Worm (Caenorhabditis elegans) whole organism, L4 larva: Measurements from ENCODE around the gene T19B10.12.

Experiments used
- F44E2.7 ChIP-seq: fragments of 200-800 bp; sonication (Bioruptor generic); IDR thresholded peaks from 2 replicates; pipeline ENCODE4 v2.1.2; 2022; ENCODE audit warnings: missing genetic modification characterization, missing compliant biosample characterization
- T26A8.4 ChIP-seq: fragments of 200-800 bp; sonication (Bioruptor generic); IDR thresholded peaks from 2 replicates; pipeline ENCODE4 v1.3.6; 2022; ENCODE audit warnings: missing genetic modification characterization, missing compliant biosample characterization
- Y105C5A.15 ChIP-seq: fragments of 200-800 bp; sonication (Bioruptor generic); IDR thresholded peaks from 2 replicates; pipeline ENCODE4 v1.3.6; 2022; ENCODE audit warnings: missing genetic modification characterization, missing compliant biosample characterization
- Y75B8A.6 ChIP-seq: fragments of 200-800 bp; sonication (Bioruptor generic); IDR thresholded peaks from 2 replicates; pipeline ENCODE4 v1.3.6; 2022; ENCODE audit warnings: missing genetic modification reagents, missing genetic modification characterization, missing compliant biosample characterization
- aha-1 ChIP-seq: fragments of 150-350 bp; peaks from one replicate; lab custom pipeline; 2014; ENCODE audit warnings: missing biosample characterization, missing genetic modification characterization
- aly-2 ChIP-seq: sonication (generic microtip); optimal IDR thresholded peaks from 2 replicates; lab custom pipeline; 2018; ENCODE audit warnings: missing biosample characterization, missing genetic modification characterization
- ama-1 ChIP-seq: fragments of 150-350 bp; optimal IDR thresholded peaks from 2 replicates; lab custom pipeline; 2014; ENCODE audit warnings: inconsistent platforms, mixed read lengths
- attf-4 ChIP-seq: sonication (generic microtip); optimal IDR thresholded peaks from 3 replicates; lab custom pipeline; 2017; ENCODE audit warnings: missing biosample characterization, missing genetic modification characterization
- ceh-28 ChIP-seq: fragments of 150-350 bp; optimal IDR thresholded peaks from 2 replicates; lab custom pipeline; 2014; ENCODE audit warnings: missing biosample characterization, missing genetic modification reagents, missing genetic modification characterization
- ceh-62 ChIP-seq: sonication (generic microtip); optimal IDR thresholded peaks from 2 replicates; lab custom pipeline; 2017; ENCODE audit warnings: missing biosample characterization, missing genetic modification characterization
- daf-12 ChIP-seq: fragments of 150-350 bp; optimal IDR thresholded peaks from 2 replicates; lab custom pipeline; 2014; ENCODE audit warnings: missing biosample characterization, missing genetic modification reagents, missing genetic modification characterization
- daf-16 ChIP-seq, 3 experiments: sonication (generic microtip); optimal IDR thresholded peaks; 2 replicates each; lab custom pipeline; 2016 to 2017; ENCODE audit warnings: missing genetic modification characterization in 3 of 3, missing genetic modification reagents in 3 of 3, mild to moderate bottlenecking in 2 of 3, missing compliant biosample characterization in 2 of 3, missing biosample characterization in 1 of 3, moderate library complexity in 1 of 3
- dmd-6 ChIP-seq: fragments of 200-800 bp; sonication (Bioruptor generic); IDR thresholded peaks from 2 replicates; pipeline ENCODE4 v1.3.6; 2022; ENCODE audit warnings: missing genetic modification reagents, missing genetic modification characterization, missing compliant biosample characterization
- dve-1 ChIP-seq: sonication (generic microtip); optimal IDR thresholded peaks from 2 replicates; lab custom pipeline; 2017; ENCODE audit warnings: antibody characterized with exemption, mild to moderate bottlenecking, missing genetic modification characterization, missing compliant biosample characterization; ENCODE audit not compliant: insufficient read depth
- gei-8 ChIP-seq: fragments of 200-800 bp; sonication (Bioruptor generic); optimal IDR thresholded peaks from 2 replicates; lab custom pipeline; 2018; ENCODE audit warnings: mild to moderate bottlenecking, missing genetic modification characterization, missing compliant biosample characterization
- hlh-11 ChIP-seq: fragments of 200-800 bp; sonication (Bioruptor generic); optimal IDR thresholded peaks from 2 replicates; lab custom pipeline; 2018; ENCODE audit warnings: mild to moderate bottlenecking, missing genetic modification characterization, missing compliant biosample characterization
- lim-7 ChIP-seq: fragments of 200-800 bp; sonication (Bioruptor generic); IDR thresholded peaks from 2 replicates; pipeline ENCODE4 v1.3.6; 2022; ENCODE audit warnings: missing genetic modification characterization, missing compliant biosample characterization
- lin-15B ChIP-seq: fragments of 150-350 bp; sonication (generic microtip); optimal IDR thresholded peaks from 3 replicates; lab custom pipeline; 2014; ENCODE audit warnings: missing biosample characterization, missing genetic modification characterization
- lin-38 ChIP-seq: fragments of 200-800 bp; sonication (Bioruptor generic); IDR thresholded peaks from 2 replicates; pipeline ENCODE4 v1.3.6; 2022; ENCODE audit warnings: missing genetic modification reagents, missing genetic modification characterization, missing compliant biosample characterization
- lsy-2 ChIP-seq, 2 experiments: fragments of 150-350 bp in 1 of 2; sonication (generic microtip) in 1 of 2; optimal IDR thresholded peaks; 2 replicates each; lab custom pipeline; 2014 to 2017; ENCODE audit warnings: missing biosample characterization in 2 of 2, missing genetic modification characterization in 2 of 2
- mdl-1 ChIP-seq, 2 experiments: fragments of 150-350 bp in 1 of 2; sonication (generic microtip) in 1 of 2; optimal IDR thresholded peaks; 2 replicates each; lab custom pipeline; 2014 to 2017; ENCODE audit warnings: missing biosample characterization in 2 of 2, missing genetic modification characterization in 2 of 2
- mdt-29 ChIP-seq: fragments of 200-800 bp; sonication (Bioruptor generic); IDR thresholded peaks from 2 replicates; pipeline ENCODE4 v1.3.6; 2022; ENCODE audit warnings: missing genetic modification reagents, missing genetic modification characterization, missing compliant biosample characterization
- mes-2 ChIP-seq: sonication (generic microtip); optimal IDR thresholded peaks from 2 replicates; lab custom pipeline; 2016; ENCODE audit warnings: missing genotype, mild to moderate bottlenecking, missing genetic modification characterization, missing compliant biosample characterization; ENCODE audit not compliant: poor library complexity, severe bottlenecking
- nhr-111 ChIP-seq: fragments of 200-800 bp; sonication (Bioruptor generic); optimal IDR thresholded peaks from 2 replicates; lab custom pipeline; 2018; ENCODE audit warnings: mild to moderate bottlenecking, missing genetic modification characterization, missing compliant biosample characterization
- nhr-28 ChIP-seq: fragments of 150-350 bp; optimal IDR thresholded peaks from 2 replicates; lab custom pipeline; 2014; ENCODE audit warnings: missing biosample characterization, missing genetic modification characterization
- nhr-41 ChIP-seq: fragments of 200-800 bp; sonication (Bioruptor generic); IDR thresholded peaks from 2 replicates; pipeline ENCODE4 v1.3.6; 2022; ENCODE audit warnings: missing genetic modification reagents, missing genetic modification characterization, missing compliant biosample characterization
- nhr-42 ChIP-seq: fragments of 200-800 bp; sonication (Bioruptor generic); IDR thresholded peaks from 2 replicates; pipeline ENCODE4 v1.3.6; 2022; ENCODE audit warnings: missing genetic modification characterization, missing compliant biosample characterization
- nhr-48 ChIP-seq: sonication (generic microtip); optimal IDR thresholded peaks from 2 replicates; lab custom pipeline; 2016; ENCODE audit warnings: mild to moderate bottlenecking, missing genetic modification characterization, missing compliant biosample characterization
- nhr-6 ChIP-seq: fragments of 150-350 bp; optimal IDR thresholded peaks from 2 replicates; lab custom pipeline; 2014; ENCODE audit warnings: missing biosample characterization, missing genetic modification characterization
- nhr-77 ChIP-seq: fragments of 150-350 bp; optimal IDR thresholded peaks from 2 replicates; lab custom pipeline; 2014; ENCODE audit warnings: missing biosample characterization, missing genetic modification characterization
- pha-4 ChIP-seq, 2 experiments: fragments of 150-350 bp in 1 of 2; fragments of 200-800 bp in 1 of 2; sonication (Bioruptor generic) in 1 of 2; IDR thresholded peaks in 1 of 2; optimal IDR thresholded peaks in 1 of 2; 2 replicates each; pipeline versions ENCODE4 v1.3.6 to Lab custom; 2014 to 2022; ENCODE audit warnings: missing genetic modification characterization in 2 of 2, missing genetic modification reagents in 2 of 2, missing biosample characterization in 1 of 2, missing compliant biosample characterization in 1 of 2
- php-3 ChIP-seq: fragments of 200-800 bp; sonication (Bioruptor generic); IDR thresholded peaks from 2 replicates; pipeline ENCODE4 v1.3.6; 2022; ENCODE audit warnings: missing genetic modification reagents, missing genetic modification characterization, missing compliant biosample characterization
- pqm-1 ChIP-seq: sonication (generic microtip); optimal IDR thresholded peaks from 2 replicates; lab custom pipeline; 2017; ENCODE audit warnings: missing biosample characterization, missing genetic modification characterization
- saeg-2 ChIP-seq: fragments of 200-800 bp; sonication (Bioruptor generic); IDR thresholded peaks from 2 replicates; pipeline ENCODE4 v1.3.6; 2022; ENCODE audit warnings: missing genetic modification reagents, missing genetic modification characterization, missing compliant biosample characterization
- set-16 ChIP-seq: fragments of 200-800 bp; sonication (Bioruptor generic); IDR thresholded peaks from 2 replicates; pipeline ENCODE4 v1.3.6; 2022; ENCODE audit warnings: missing genetic modification reagents, missing genetic modification characterization, missing compliant biosample characterization
- snpc-4 ChIP-seq: fragments of 150-350 bp; optimal IDR thresholded peaks from 2 replicates; lab custom pipeline; 2014; ENCODE audit warnings: missing biosample characterization, missing genetic modification characterization
- tra-1 ChIP-seq: fragments of 200-800 bp; sonication (Bioruptor generic); IDR thresholded peaks from 2 replicates; pipeline ENCODE4 v1.3.6; 2022; ENCODE audit warnings: missing genetic modification reagents, missing genetic modification characterization, missing compliant biosample characterization
- unc-62 ChIP-seq, 3 experiments: fragments of 150-350 bp in 1 of 3; sonication (generic microtip); optimal IDR thresholded peaks in 2 of 3; peaks in 1 of 3; 1 replicate in 1 of 3; 2 replicates in 2 of 3; lab custom pipeline; 2014 to 2017; ENCODE audit warnings: missing biosample characterization in 3 of 3, missing genetic modification characterization in 3 of 3, missing genetic modification reagents in 3 of 3, missing genotype in 1 of 3
- zfp-2 ChIP-seq: sonication (generic microtip); optimal IDR thresholded peaks from 2 replicates; lab custom pipeline; 2016; ENCODE audit warnings: mild to moderate bottlenecking, missing genetic modification characterization, missing compliant biosample characterization

Gene T19B10.12

ce11 chrV:11206467-11206866 is 44.4 kb upstream of the T19B10.12 start (continued):
- no peak for TF ChIP-seq lsy-2 (tag; optimal IDR thresholded peaks at IDR 0.05; lab: Kevin White, UChicago)
- TF ChIP-seq ceh-62 (tag; lab: Kevin White, UChicago): no peak
- TF ChIP-seq zfp-2 (tag; lab: Kevin White, UChicago): no peak
- TF ChIP-seq nhr-48 (tag; lab: Kevin White, UChicago): no peak
- TF ChIP-seq snpc-4: no peak
- TF ChIP-seq, all 104 proteins: peak for 0

DNA sequence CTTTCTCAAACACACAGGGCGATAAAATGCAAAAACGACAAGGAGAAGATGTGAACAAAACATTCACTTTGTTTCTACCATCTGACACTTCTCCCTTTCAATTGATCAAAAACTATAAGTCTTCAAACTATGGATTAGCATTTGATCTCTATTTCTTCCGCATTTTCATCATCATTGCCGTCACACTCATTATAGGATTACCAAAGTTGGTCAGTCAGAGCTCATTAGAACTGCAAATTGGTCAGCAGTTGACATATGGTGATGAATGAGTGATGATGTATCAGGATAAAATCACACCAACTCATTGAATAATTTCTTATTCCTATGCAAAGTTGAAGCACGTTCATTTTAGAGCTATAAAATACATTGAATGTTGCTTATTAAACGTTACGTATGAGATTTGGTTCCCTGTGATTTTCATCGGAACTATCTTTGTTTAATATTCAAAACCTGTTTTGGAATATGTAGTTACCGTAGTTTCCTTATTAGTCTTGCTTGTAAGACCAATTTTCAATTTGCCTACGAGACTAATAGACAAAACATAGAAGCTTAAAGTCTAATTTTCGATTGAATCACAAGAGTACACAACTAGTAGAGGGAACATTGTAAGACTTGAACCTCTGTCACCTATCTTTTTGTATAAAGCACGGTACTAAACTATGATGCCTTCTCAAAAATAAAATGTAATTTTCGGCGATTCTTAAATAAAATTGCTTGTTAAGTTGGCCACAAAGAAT is 41.2 kb upstream of the T19B10.12 start:
- TF ChIP-seq unc-62 (GFP tag; optimal IDR thresholded peaks at IDR 0.05 in 1 of 2; lab: Kevin White, UChicago) (peak in 1 of 2 experiments; percentile 92), unc-62 (tag; optimal IDR thresholded peaks at IDR 0.05; lab: Kevin White, UChicago) (no peak), mes-2 (no peak)

DNA sequence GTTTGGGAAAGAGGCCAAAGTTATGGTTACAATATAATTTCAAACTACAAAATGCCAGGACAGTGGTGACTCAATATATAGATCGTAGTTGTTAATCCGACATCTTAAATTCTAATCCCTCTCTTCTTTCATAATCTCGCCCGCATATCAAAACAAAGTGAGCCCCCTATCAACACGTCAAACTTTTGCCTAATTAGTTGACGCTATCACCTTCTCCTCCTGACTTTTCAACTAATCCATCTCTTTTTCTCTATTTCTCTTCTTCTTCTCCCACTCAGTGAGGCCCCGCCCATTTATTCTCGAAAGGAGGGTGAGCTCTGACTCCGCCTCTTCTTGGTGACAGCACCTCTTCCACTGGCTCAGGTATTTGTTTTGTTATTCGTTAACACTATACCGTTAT is 39.5 kb upstream of the T19B10.12 start:
- no peak for TF ChIP-seq Y75B8A.6 (GFP tag; lab: Robert Waterston, UW)
- peak in 1 of 2 experiments; percentile 44 for TF ChIP-seq unc-62 (GFP tag; optimal IDR thresholded peaks at IDR 0.05 in 1 of 2; lab: Kevin White, UChicago)
- TF ChIP-seq unc-62 (tag; optimal IDR thresholded peaks at IDR 0.05; lab: Kevin White, UChicago): no peak
- TF ChIP-seq nhr-111 (GFP tag; lab: Kevin White, UChicago): no peak
- no peak for TF ChIP-seq mdt-29 (GFP tag; lab: Robert Waterston, UW)
- no peak for TF ChIP-seq daf-12
- TF ChIP-seq hlh-11: no peak

- TF ChIP-seq set-16 (GFP tag; lab: Robert Waterston, UW): no peak
- TF ChIP-seq lin-15B (tag; lab: Kevin White, UChicago): no peak
- TF ChIP-seq attf-4 (tag; lab: Kevin White, UChicago): no peak
- TF ChIP-seq pqm-1: no peak
- no peak for TF ChIP-seq lim-7 (GFP tag; lab: Robert Waterston, UW)
- TF ChIP-seq tra-1 (GFP tag; lab: Robert Waterston, UW): no peak
- no peak for TF ChIP-seq ceh-28 (tag; lab: Kevin White, UChicago)
- TF ChIP-seq lin-38: no peak
- TF ChIP-seq pha-4 (GFP tag; IDR thresholded peaks at IDR 0.05; lab: Robert Waterston, UW): no peak
- no peak for TF ChIP-seq pha-4 (tag; optimal IDR thresholded peaks at IDR 0.05; lab: Kevin White, UChicago)
- TF ChIP-seq F44E2.7 (GFP tag; lab: Robert Waterston, UW): no peak
- TF ChIP-seq Y75B8A.6 (GFP tag; lab: Robert Waterston, UW): no peak
- no peak for TF ChIP-seq nhr-42
- TF ChIP-seq aha-1: no peak
- no peak for TF ChIP-seq Y105C5A.15 (GFP tag; lab: Robert Waterston, UW)
- no peak for TF ChIP-seq saeg-2 (GFP tag; lab: Robert Waterston, UW)
- TF ChIP-seq T26A8.4 (GFP tag; lab: Robert Waterston, UW): no peak
- TF ChIP-seq ama-1: no peak
These were observed 36.3 kb upstream of the T19B10.12 start for ce11 chrV:11214569-11214968.

ce11 chrV:11216137-11216536 is 34.7 kb upstream of the T19B10.12 start:
- TF ChIP-seq unc-62 (GFP tag; optimal IDR thresholded peaks at IDR 0.05 in 1 of 2; lab: Kevin White, UChicago) (peak in 1 of 2 experiments; percentile 97), unc-62 (tag; optimal IDR thresholded peaks at IDR 0.05; lab: Kevin White, UChicago) (no peak), aly-2 (tag; lab: Kevin White, UChicago) (no peak), lin-38 (no peak)

ce11 chrV:11217394-11217793 is 33.4 kb upstream of the T19B10.12 start, which contains the start of gene cyp-29A2:
TSS of gene cyp-29A2 (plus strand) at chrV:11217583.
- no peak for TF ChIP-seq nhr-111 (GFP tag; lab: Kevin White, UChicago)
- TF ChIP-seq nhr-41 (GFP tag; lab: Robert Waterston, UW): no peak
- peak; percentile 7 for TF ChIP-seq nhr-6
- peak; percentile 99 for TF ChIP-seq nhr-28
- peak; percentile 92 for TF ChIP-seq nhr-77
- TF ChIP-seq mdl-1 (tag; optimal IDR thresholded peaks at IDR 0.05; lab: Kevin White, UChicago): peak in 1 of 2 experiments; percentile 49
- TF ChIP-seq aha-1: peak; percentile 32
- TF ChIP-seq unc-62 (GFP tag; optimal IDR thresholded peaks at IDR 0.05 in 1 of 2; lab: Kevin White, UChicago): peak in 1 of 2 experiments; percentile 58
- TF ChIP-seq unc-62 (tag; optimal IDR thresholded peaks at IDR 0.05; lab: Kevin White, UChicago): no peak
- TF ChIP-seq hlh-11: peak; percentile 57
- peak; percentile 41 for TF ChIP-seq dmd-6 (GFP tag; lab: Robert Waterston, UW)
- TF ChIP-seq gei-8 (GFP tag; lab: Kevin White, UChicago): no peak
- peak; percentile 15 for TF ChIP-seq dve-1 (tag; lab: Kevin White, UChicago)
- no peak for TF ChIP-seq daf-16 (GFP tag; optimal IDR thresholded peaks at IDR 0.05; lab: Kevin White, UChicago)
- TF ChIP-seq daf-16 (tag; optimal IDR thresholded peaks at IDR 0.05; lab: Kevin White, UChicago): peak; percentile 69
- TF ChIP-seq php-3: 0 out of 2 replicates have a peak, but pooled peaks have one; percentile 43
